Worm (Caenorhabditis elegans) whole organism, late embryonic: ENCODE data around the gene ZK1240.11.

Experiments used
- C38D4.7 ChIP-seq: fragments of 200-800 bp; sonication (Bioruptor generic); optimal IDR thresholded peaks from 2 replicates; lab custom pipeline; 2018; ENCODE audit warnings: mild to moderate bottlenecking, missing genetic modification characterization, moderate library complexity, missing compliant biosample characterization
- ama-1 ChIP-seq: fragments of 150-350 bp; optimal IDR thresholded peaks from 2 replicates; lab custom pipeline; 2014
- ceh-18 ChIP-seq: sonication (generic microtip); optimal IDR thresholded peaks from 2 replicates; lab custom pipeline; 2016; ENCODE audit warnings: missing genetic modification characterization, missing compliant biosample characterization
- dve-1 ChIP-seq: sonication (generic microtip); optimal IDR thresholded peaks from 2 replicates; lab custom pipeline; 2017; ENCODE audit warnings: antibody characterized with exemption, mild to moderate bottlenecking, missing genetic modification characterization, missing compliant biosample characterization
- gmeb-2 ChIP-seq: sonication (generic microtip); optimal IDR thresholded peaks from 2 replicates; lab custom pipeline; 2016; ENCODE audit warnings: missing genetic modification characterization, inconsistent platforms, missing compliant biosample characterization
- lin-11 ChIP-seq: fragments of 200-800 bp; sonication (Bioruptor generic); optimal IDR thresholded peaks from 2 replicates; lab custom pipeline; 2018; ENCODE audit warnings: mild to moderate bottlenecking, missing genetic modification characterization, missing compliant biosample characterization
- pqm-1 ChIP-seq: sonication (generic microtip); optimal IDR thresholded peaks from 2 replicates; lab custom pipeline; 2016; ENCODE audit warnings: missing genetic modification characterization, missing compliant biosample characterization
- tbx-2 ChIP-seq: sonication (generic microtip); optimal IDR thresholded peaks from 2 replicates; lab custom pipeline; 2016; ENCODE audit warnings: missing genetic modification characterization, missing compliant biosample characterization
- unc-86 ChIP-seq: sonication (generic microtip); optimal IDR thresholded peaks from 2 replicates; lab custom pipeline; 2016; ENCODE audit warnings: missing genetic modification characterization, missing compliant biosample characterization

DNA sequence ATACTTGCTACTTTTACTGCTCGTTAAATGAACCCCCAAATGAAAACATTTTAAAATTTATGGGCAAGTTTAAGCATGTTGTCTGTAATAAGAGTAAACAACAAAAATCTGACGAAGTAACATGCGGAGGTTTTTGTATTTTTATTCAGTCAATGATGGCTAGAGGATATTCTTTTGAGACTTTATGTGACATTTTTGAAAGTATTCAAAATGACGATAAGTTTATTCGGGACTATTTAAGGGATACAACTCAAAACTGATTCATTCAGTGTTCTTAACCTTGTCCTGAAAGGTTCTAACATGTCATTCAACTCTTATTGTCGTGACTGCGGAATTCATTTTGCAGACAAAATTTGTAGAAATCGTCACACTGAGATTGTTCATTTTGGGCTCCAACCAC lies 45.2 kb upstream of the ZK1240.11 start, which contains the start of gene K09F6.11:
- TF ChIP-seq C38D4.7 (GFP tag; lab: Kevin White, UChicago): no peak
- TF ChIP-seq tbx-2 (tag; lab: Kevin White, UChicago): no peak
- TF ChIP-seq pqm-1 (tag; lab: Kevin White, UChicago): no peak
- TF ChIP-seq dve-1: no peak
- TF ChIP-seq ceh-18 (tag; lab: Kevin White, UChicago): no peak
- no peak for TF ChIP-seq gmeb-2
- TF ChIP-seq ama-1: no peak
- no peak for TF ChIP-seq lin-11 (tag; lab: Kevin White, UChicago)
- no peak for TF ChIP-seq unc-86
